Worm (Caenorhabditis elegans) whole organism, L1 larva: Measurements from ENCODE around the gene ccdc-47.

Experiments
- fkh-8 ChIP-seq: sonication (generic microtip); optimal IDR thresholded peaks from 2 replicates; lab custom pipeline; 2016; ENCODE audit warnings: mild to moderate bottlenecking, missing genetic modification characterization, missing compliant biosample characterization
- jun-1 ChIP-seq: fragments of 150-350 bp; optimal IDR thresholded peaks from 2 replicates; lab custom pipeline; 2014; ENCODE audit warnings: missing biosample characterization, missing genetic modification reagents, missing genetic modification characterization
- nhr-20 ChIP-seq: sonication (generic microtip); optimal IDR thresholded peaks from 2 replicates; lab custom pipeline; 2016; ENCODE audit warnings: mild to moderate bottlenecking, missing genetic modification characterization, missing compliant biosample characterization
- nhr-237 ChIP-seq: fragments of 150-350 bp; optimal IDR thresholded peaks from 2 replicates; lab custom pipeline; 2014; ENCODE audit warnings: missing biosample characterization, missing genetic modification characterization
- skn-1 ChIP-seq: fragments of 150-350 bp; optimal IDR thresholded peaks from 2 replicates; lab custom pipeline; 2014; ENCODE audit warnings: missing biosample characterization, missing genetic modification characterization
- sox-4 ChIP-seq: sonication (generic microtip); optimal IDR thresholded peaks from 2 replicates; lab custom pipeline; 2016; ENCODE audit warnings: missing genetic modification characterization, missing compliant biosample characterization
- unc-30 ChIP-seq: sonication (generic microtip); optimal IDR thresholded peaks from 2 replicates; lab custom pipeline; 2017; ENCODE audit warnings: missing biosample characterization, missing genetic modification characterization

ce11 chrIII:3872978-3873377 is 43.8 kb upstream of the ccdc-47 start:
- no peak for TF ChIP-seq sox-4 (tag; lab: Kevin White, UChicago)
- no peak for TF ChIP-seq nhr-237 (tag; lab: Kevin White, UChicago)
- no peak for TF ChIP-seq fkh-8 (tag; lab: Kevin White, UChicago)
- TF ChIP-seq skn-1 (tag; lab: Kevin White, UChicago): no peak
- TF ChIP-seq nhr-20 (tag; lab: Kevin White, UChicago): no peak
- no peak for TF ChIP-seq unc-30 (tag; lab: Kevin White, UChicago)
- TF ChIP-seq jun-1 (tag; lab: Kevin White, UChicago): no peak
